Worm (Caenorhabditis elegans) whole organism, L4/young adult: ENCODE measurements around the gene fbxb-3.

Source experiments
- W03F9.2 ChIP-seq: fragments of 150-350 bp; optimal IDR thresholded peaks from 2 replicates; lab custom pipeline; 2014; ENCODE audit warnings: missing biosample characterization, missing genetic modification characterization
- dao-5 ChIP-seq: sonication (generic microtip); optimal IDR thresholded peaks from 2 replicates; lab custom pipeline; 2016; ENCODE audit warnings: missing genotype, missing genetic modification characterization, moderate library complexity, missing compliant biosample characterization
- him-1 ChIP-seq: sonication (generic microtip); optimal IDR thresholded peaks from 2 replicates; lab custom pipeline; 2016; ENCODE audit warnings: missing genotype, missing genetic modification reagents, missing genetic modification characterization, missing compliant biosample characterization

DNA sequence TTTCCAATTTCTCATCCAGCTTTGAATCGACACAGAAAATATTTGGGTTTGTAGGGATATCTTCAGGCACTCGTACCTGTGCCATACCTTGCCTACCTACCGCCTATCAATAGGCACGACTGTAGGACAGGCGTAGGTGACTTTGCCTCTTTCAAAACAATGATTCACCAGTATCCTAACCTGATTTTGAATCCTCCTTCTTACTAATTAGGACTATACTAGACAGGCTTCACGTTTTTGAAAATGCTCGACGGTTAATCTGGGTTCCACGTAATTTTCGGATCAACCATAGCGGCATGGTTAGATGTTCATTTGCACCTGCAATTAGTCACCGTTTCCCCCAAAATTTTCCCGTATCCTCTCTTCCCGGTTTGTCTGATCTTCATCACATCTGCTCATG, 29.7 kb downstream of the fbxb-3 start:
- TF ChIP-seq dao-5 = no peak
- TF ChIP-seq him-1 (tag; lab: Kevin White, UChicago) = no peak
- TF ChIP-seq W03F9.2 (tag; lab: Kevin White, UChicago) = no peak
